Worm (Caenorhabditis elegans): ENCODE results near the gene col-174.

DNA sequence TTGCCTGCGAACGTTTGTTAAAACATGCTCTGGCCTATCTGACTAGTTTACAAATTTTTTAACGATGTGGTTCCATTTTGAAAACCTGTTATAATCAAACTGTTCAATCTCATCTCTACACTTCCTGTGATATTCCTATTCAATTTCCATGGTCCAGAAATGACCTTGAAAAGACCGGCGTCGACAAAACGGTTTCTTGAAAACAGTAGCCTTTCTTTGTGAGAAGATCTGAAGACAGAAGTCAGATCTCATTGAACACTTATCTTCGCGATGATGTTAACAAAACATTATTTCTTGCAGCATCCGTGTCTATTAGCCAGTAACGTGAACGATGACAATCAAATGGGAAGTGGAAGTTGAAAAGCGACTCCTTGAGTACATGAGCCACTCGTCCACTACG, 50.0 kb downstream of the col-174 start, which contains the start of gene C44E12.1:
- TF ChIP-seq ztf-23 (GFP tag; IDR thresholded peaks at IDR 0.05) (no peak), tab-1 (GFP tag; IDR thresholded peaks at IDR 0.05) (no peak), flt-1 (GFP tag; IDR thresholded peaks at IDR 0.05) (no peak), klf-2 (GFP tag; conservative IDR thresholded peaks at IDR 0.05) (no peak), T22C8.4 (GFP tag; IDR thresholded peaks at IDR 0.05) (no peak), med-1 (GFP tag; optimal IDR thresholded peaks at IDR 0.05; ENCODE audit: insufficient read depth) (no peak)

All from whole organism, midembryonic.